Worm (Caenorhabditis elegans): ENCODE results near the gene clec-5.

ce11 chrIII:4903784-4904183 is 20.4 kb upstream of the clec-5 start, which contains the start of gene kbp-2:
- TF ChIP-seq ama-1 (optimal IDR thresholded peaks at IDR 0.05), result no peak
- no peak for TF ChIP-seq tbx-37 (GFP tag; conservative IDR thresholded peaks at IDR 0.05)
- no peak for TF ChIP-seq aly-1 (tag; optimal IDR thresholded peaks at IDR 0.05)
- TF ChIP-seq tbx-11 (GFP tag; IDR thresholded peaks at IDR 0.05), result no peak
- no peak for TF ChIP-seq ets-7 (tag; optimal IDR thresholded peaks at IDR 0.05)
- TF ChIP-seq ceh-13 (GFP tag; optimal IDR thresholded peaks at IDR 0.05), result no peak
- no peak for TF ChIP-seq flt-1 (GFP tag; IDR thresholded peaks at IDR 0.05)
- TF ChIP-seq tra-4 (tag; optimal IDR thresholded peaks at IDR 0.05), result no peak
- TF ChIP-seq hmg-4 (GFP tag; optimal IDR thresholded peaks at IDR 0.05), result no peak
- no peak for TF ChIP-seq scrt-1 (GFP tag; IDR thresholded peaks at IDR 0.05)
- TF ChIP-seq F13C5.2 (tag; optimal IDR thresholded peaks at IDR 0.05), result no peak
- no peak for TF ChIP-seq sea-1 (GFP tag; conservative IDR thresholded peaks at IDR 0.05)
